Fruit fly (Drosophila melanogaster) whole organism, embryonic: ENCODE measurements around the gene scramb2.

ENCODE experiments used
- C15 ChIP-seq: fragments of 200-800 bp; sonication (Bioruptor generic); IDR thresholded peaks from 3 replicates; pipeline ENCODE4 v1.3.6; 2022; ENCODE audit warnings: missing biosample characterization, missing genetic modification characterization
- CG11398 ChIP-seq: fragments of 200-800 bp; sonication (Bioruptor generic); optimal IDR thresholded peaks from 2 replicates; lab custom pipeline; 2016; ENCODE audit warnings: missing biosample characterization, missing genetic modification characterization
- CG11504 ChIP-seq: fragments of 200-800 bp; sonication (Bioruptor generic); optimal IDR thresholded peaks from 3 replicates; lab custom pipeline; 2019; ENCODE audit warnings: missing biosample characterization, mild to moderate bottlenecking, missing genetic modification characterization, moderate library complexity
- CG12219 ChIP-seq: fragments of 200-800 bp; sonication (Bioruptor generic); optimal IDR thresholded peaks from 3 replicates; lab custom pipeline; 2018; ENCODE audit warnings: missing biosample characterization, mild to moderate bottlenecking, missing genetic modification characterization
- CG13287 ChIP-seq: fragments of 200-800 bp; sonication (Bioruptor generic); IDR thresholded peaks from 2 replicates; pipeline ENCODE4 v1.3.6; 2022; ENCODE audit warnings: missing biosample characterization, missing genetic modification characterization; ENCODE audit not compliant: partially characterized antibody
- CG13894 ChIP-seq: fragments of 200-800 bp; sonication (Bioruptor generic); optimal IDR thresholded peaks from 3 replicates; lab custom pipeline; 2018; ENCODE audit warnings: missing biosample characterization, mild to moderate bottlenecking, missing genetic modification characterization, moderate library complexity
- CG1602 ChIP-seq: fragments of 200-800 bp; sonication (Bioruptor generic); optimal IDR thresholded peaks from 3 replicates; lab custom pipeline; 2016; ENCODE audit warnings: missing biosample characterization, missing genetic modification characterization
- CG16813 ChIP-seq: fragments of 200-800 bp; sonication (Bioruptor generic); IDR thresholded peaks from 3 replicates; pipeline ENCODE4 v1.3.6; 2022; ENCODE audit warnings: missing biosample characterization, missing genetic modification characterization; ENCODE audit not compliant: partially characterized antibody
- CG18764 ChIP-seq: fragments of 200-800 bp; sonication (Bioruptor generic); optimal IDR thresholded peaks from 3 replicates; lab custom pipeline; 2016; ENCODE audit warnings: missing biosample characterization, missing genetic modification characterization
- CG2116 ChIP-seq: fragments of 200-800 bp; sonication (Bioruptor generic); optimal IDR thresholded peaks from 3 replicates; lab custom pipeline; 2018; ENCODE audit warnings: missing biosample characterization, mild to moderate bottlenecking, missing genetic modification characterization
- CG2889 ChIP-seq: fragments of 200-800 bp; sonication (Bioruptor generic); IDR thresholded peaks from 3 replicates; pipeline ENCODE4 v1.3.6; 2022; ENCODE audit warnings: missing biosample characterization, missing genetic modification characterization
- CG3065 ChIP-seq: fragments of 200-800 bp; sonication (Bioruptor generic); optimal IDR thresholded peaks from 2 replicates; lab custom pipeline; 2016; ENCODE audit warnings: missing biosample characterization, missing genetic modification characterization
- CG33213 ChIP-seq: fragments of 200-800 bp; sonication (Bioruptor generic); optimal IDR thresholded peaks from 3 replicates; lab custom pipeline; 2016; ENCODE audit warnings: missing biosample characterization, missing genetic modification characterization
- CG3407 ChIP-seq: fragments of 200-800 bp; sonication (Bioruptor generic); optimal IDR thresholded peaks from 2 replicates; lab custom pipeline; 2018; ENCODE audit warnings: missing biosample characterization, mild to moderate bottlenecking, missing genetic modification characterization
- CG4617 ChIP-seq: fragments of 200-800 bp; sonication (Bioruptor generic); optimal IDR thresholded peaks from 3 replicates; lab custom pipeline; 2016; ENCODE audit warnings: missing biosample characterization, missing genetic modification characterization, borderline replicate concordance
- CG6175 ChIP-seq: fragments of 200-800 bp; sonication (Bioruptor generic); IDR thresholded peaks from 3 replicates; pipeline ENCODE4 v1.3.6; 2022; ENCODE audit warnings: missing biosample characterization, missing genetic modification characterization
- CG6654 ChIP-seq: fragments of 200-800 bp; sonication (Bioruptor generic); optimal IDR thresholded peaks from 2 replicates; lab custom pipeline; 2017; ENCODE audit warnings: missing biosample characterization, mild to moderate bottlenecking, missing genetic modification characterization
- CG7745 ChIP-seq: fragments of 200-800 bp; sonication (Bioruptor generic); optimal IDR thresholded peaks from 2 replicates; lab custom pipeline; 2018; ENCODE audit warnings: missing biosample characterization, mild to moderate bottlenecking, missing genetic modification characterization, moderate library complexity
- CG8765 ChIP-seq: fragments of 200-800 bp; sonication (Bioruptor generic); IDR thresholded peaks from 2 replicates; pipeline ENCODE4 v1.3.6; 2022; ENCODE audit warnings: missing biosample characterization, missing genetic modification characterization
- CG9215 ChIP-seq: fragments of 200-800 bp; sonication (Bioruptor generic); IDR thresholded peaks from 2 replicates; pipeline ENCODE4 v1.3.6; 2022; ENCODE audit warnings: missing biosample characterization, missing genetic modification characterization
- CG9437 ChIP-seq: fragments of 200-800 bp; sonication (Bioruptor generic); optimal IDR thresholded peaks from 2 replicates; lab custom pipeline; 2018; ENCODE audit warnings: missing biosample characterization, mild to moderate bottlenecking, missing genetic modification characterization
- CG9797 ChIP-seq: fragments of 200-800 bp; sonication (Bioruptor generic); optimal IDR thresholded peaks from 3 replicates; lab custom pipeline; 2018; ENCODE audit warnings: missing biosample characterization, mild to moderate bottlenecking, missing genetic modification characterization
- D ChIP-seq, 2 experiments: fragments of 200-800 bp in 1 of 2; fragments of >200 bp in 1 of 2; sonication (Bioruptor generic) in 1 of 2; optimal IDR thresholded peaks; 2 replicates in 1 of 2; 3 replicates in 1 of 2; lab custom pipeline; 2017; ENCODE audit warnings: mild to moderate bottlenecking in 1 of 2, missing biosample characterization in 1 of 2, missing genetic modification characterization in 1 of 2, missing genetic modification reagents in 1 of 2
- Dad ChIP-seq: fragments of 200-800 bp; sonication (Bioruptor generic); optimal IDR thresholded peaks from 3 replicates; lab custom pipeline; 2016; ENCODE audit warnings: missing biosample characterization, missing genetic modification characterization
- Dref ChIP-seq: fragments of 200-800 bp; sonication (Bioruptor generic); IDR thresholded peaks from 2 replicates; pipeline ENCODE4 v1.3.6; 2022; ENCODE audit warnings: missing biosample characterization, missing genetic modification characterization
- Hand ChIP-seq: fragments of 200-800 bp; sonication (Bioruptor generic); optimal IDR thresholded peaks from 2 replicates; lab custom pipeline; 2017; ENCODE audit warnings: mild to moderate bottlenecking, missing biosample characterization, missing genetic modification reagents, missing genetic modification characterization
- Hey ChIP-seq: fragments of 200-800 bp; sonication (Bioruptor generic); optimal IDR thresholded peaks from 3 replicates; lab custom pipeline; 2018; ENCODE audit warnings: missing biosample characterization, mild to moderate bottlenecking, missing genetic modification characterization
- Hmx ChIP-seq: fragments of 200-800 bp; sonication (Bioruptor generic); optimal IDR thresholded peaks from 2 replicates; lab custom pipeline; 2016; ENCODE audit warnings: missing biosample characterization, missing genetic modification characterization
- Med ChIP-seq: fragments of 200-800 bp; sonication (Bioruptor generic); peaks from one replicate; lab custom pipeline; 2016; ENCODE audit warnings: missing biosample characterization, missing genetic modification characterization, mild to moderate bottlenecking, inconsistent platforms, moderate library complexity
- Opbp ChIP-seq: fragments of 200-800 bp; sonication (Bioruptor generic); IDR thresholded peaks from 3 replicates; pipeline ENCODE4 v1.3.6; 2022; ENCODE audit warnings: missing biosample characterization, missing genetic modification characterization; ENCODE audit not compliant: partially characterized antibody
- Rfx ChIP-seq: fragments of 200-800 bp; sonication (Bioruptor generic); IDR thresholded peaks from 2 replicates; pipeline ENCODE4 v1.3.6; 2022; ENCODE audit warnings: missing biosample characterization, missing genetic modification characterization
- Sin3A ChIP-seq: fragments of >200 bp; optimal IDR thresholded peaks from 2 replicates; lab custom pipeline; 2018
- Sry-β ChIP-seq: fragments of 200-800 bp; sonication (Bioruptor generic); optimal IDR thresholded peaks from 2 replicates; lab custom pipeline; 2018; ENCODE audit warnings: missing biosample characterization, mild to moderate bottlenecking, missing genetic modification characterization, moderate library complexity
- abd-A ChIP-seq: fragments of 200-800 bp; sonication (Bioruptor generic); optimal IDR thresholded peaks from 3 replicates; lab custom pipeline; 2019; ENCODE audit warnings: missing biosample characterization, mild to moderate bottlenecking, missing genetic modification characterization, moderate library complexity
- aop ChIP-seq: fragments of 200-800 bp; sonication (Bioruptor generic); IDR thresholded peaks from 2 replicates; pipeline ENCODE4 v1.3.6; 2022; ENCODE audit warnings: missing biosample characterization, missing genetic modification characterization
- ase ChIP-seq: fragments of 200-800 bp; sonication (Bioruptor generic); IDR thresholded peaks from 3 replicates; pipeline ENCODE4 v1.3.6; 2022; ENCODE audit warnings: missing biosample characterization, missing genetic modification characterization
- btn ChIP-seq: fragments of 200-800 bp; sonication (Bioruptor generic); optimal IDR thresholded peaks from 2 replicates; lab custom pipeline; 2016; ENCODE audit warnings: missing biosample characterization, missing genetic modification characterization
- croc ChIP-seq: fragments of 200-800 bp; sonication (Bioruptor generic); conservative IDR thresholded peaks from 3 replicates; pipeline ENCODE4 v1.3.6; 2022; ENCODE audit warnings: missing biosample characterization, missing genetic modification characterization
- cwo ChIP-seq: fragments of 200-800 bp; sonication (Bioruptor generic); optimal IDR thresholded peaks from 3 replicates; lab custom pipeline; 2017; ENCODE audit warnings: missing biosample characterization, missing genetic modification characterization, mild to moderate bottlenecking, moderate library complexity, missing genetic modification reagents
- dan ChIP-seq: fragments of 200-800 bp; sonication (Bioruptor generic); IDR thresholded peaks from 2 replicates; pipeline ENCODE4 v1.3.6; 2022; ENCODE audit warnings: missing biosample characterization, missing genetic modification characterization
- fd102C ChIP-seq: fragments of 200-800 bp; sonication (Bioruptor generic); optimal IDR thresholded peaks from 2 replicates; lab custom pipeline; 2018; ENCODE audit warnings: missing biosample characterization, mild to moderate bottlenecking, missing genetic modification characterization, moderate library complexity
- gem ChIP-seq: fragments of 200-800 bp; sonication (Bioruptor generic); optimal IDR thresholded peaks from 2 replicates; lab custom pipeline; 2019; ENCODE audit warnings: missing biosample characterization, mild to moderate bottlenecking, missing genetic modification characterization, moderate library complexity
- mam ChIP-seq: fragments of 200-800 bp; sonication (Bioruptor generic); optimal IDR thresholded peaks from 3 replicates; lab custom pipeline; 2016; ENCODE audit warnings: missing biosample characterization, missing genetic modification characterization
- otp ChIP-seq: fragments of 200-800 bp; sonication (Bioruptor generic); IDR thresholded peaks from 3 replicates; pipeline ENCODE4, ENCODE4 v1.3.6; 2022; ENCODE audit warnings: missing biosample characterization, missing genetic modification characterization
- p53 ChIP-seq: fragments of 200-800 bp; sonication (Bioruptor generic); optimal IDR thresholded peaks from 2 replicates; lab custom pipeline; 2016; ENCODE audit warnings: missing biosample characterization, missing genetic modification characterization
- rib ChIP-seq: fragments of 200-800 bp; sonication (Bioruptor generic); IDR thresholded peaks from 2 replicates; pipeline ENCODE4 v1.3.6; 2022; ENCODE audit warnings: missing biosample characterization, missing genetic modification characterization
- sens ChIP-seq: fragments of 200-800 bp; sonication (Bioruptor generic); peaks from one replicate; lab custom pipeline; 2016; ENCODE audit warnings: missing biosample characterization, missing genetic modification characterization

The scramb2 gene

DNA sequence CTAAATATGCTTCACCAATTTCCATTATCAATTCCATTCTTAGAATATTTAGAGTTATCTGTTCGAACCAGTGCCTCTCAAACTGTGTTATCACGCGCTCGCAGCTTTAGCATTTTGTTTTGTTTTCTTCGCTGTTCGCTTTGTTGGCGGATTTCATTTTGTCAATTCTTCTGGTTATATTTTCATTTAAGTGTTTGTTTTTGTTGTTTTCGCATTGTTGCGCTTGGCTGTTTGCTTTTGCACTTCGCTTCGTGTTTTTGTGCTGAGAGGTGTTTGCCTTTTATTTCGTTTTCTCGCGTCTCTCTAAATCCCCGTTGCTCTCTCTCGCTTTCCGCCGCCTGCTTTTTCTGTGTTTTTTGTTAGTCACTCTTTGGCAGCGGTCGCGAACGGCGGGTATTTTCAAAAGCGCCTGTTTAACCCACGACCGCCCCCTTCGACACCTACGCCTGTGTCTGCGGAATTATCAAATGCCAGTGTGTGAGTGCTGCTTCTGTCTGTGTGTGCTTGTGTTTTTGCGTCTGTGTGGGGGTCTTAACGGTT is 31.0 kb upstream of the scramb2 start (continued):
- TF ChIP-seq CG7745 (tag; lab: Kevin White, UChicago), result no peak
- TF ChIP-seq, all 482 proteins: peak for 204

DNA sequence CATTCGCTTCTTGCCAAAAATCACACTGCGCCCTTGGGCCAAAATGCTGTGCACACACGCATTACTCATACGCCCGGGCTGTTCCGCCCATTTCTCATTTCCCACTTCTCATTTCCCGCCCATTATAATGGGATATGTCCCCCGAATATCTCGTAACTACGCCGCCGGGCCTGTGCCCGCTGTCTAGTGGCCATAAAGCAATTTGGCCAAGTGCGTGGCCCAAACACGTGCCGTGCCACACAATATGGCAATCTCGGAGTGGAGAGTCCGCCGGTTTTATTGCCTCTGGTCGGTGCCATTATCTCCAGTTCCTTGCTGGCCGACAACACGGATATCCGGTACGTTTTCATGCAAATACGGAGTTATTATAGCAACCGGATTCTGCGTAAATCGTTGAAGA is 30.3 kb upstream of the scramb2 start:
- no peak for TF ChIP-seq CG2116 (GFP tag; lab: Kevin White, UChicago)
- TF ChIP-seq Med (GFP tag; lab: Kevin White, UChicago), result peak; percentile 64
- TF ChIP-seq Sry-β (GFP tag; lab: Kevin White, UChicago), result no peak
- TF ChIP-seq sens (GFP tag; lab: Kevin White, UChicago), result peak; percentile 46
- no peak for TF ChIP-seq C15
- TF ChIP-seq Hmx (GFP tag; lab: Kevin White, UChicago), result no peak
- TF ChIP-seq CG9797 (GFP tag; lab: Kevin White, UChicago), result no peak
- no peak for TF ChIP-seq CG1602 (GFP tag; lab: Kevin White, UChicago)
- 0 out of 3 replicates have a peak, but pooled peaks have one; percentile 30 for TF ChIP-seq CG16813 (GFP tag; lab: Robert Waterston, UW)
- no peak for TF ChIP-seq aop (GFP tag; lab: Robert Waterston, UW)
- TF ChIP-seq Dad (GFP tag; lab: Kevin White, UChicago), result no peak
- TF ChIP-seq CG9215 (GFP tag; lab: Robert Waterston, UW), result peak; percentile 9; the same call in 1 of the 2 replicates
- no peak for TF ChIP-seq Rfx (GFP tag; lab: Robert Waterston, UW)
- TF ChIP-seq CG8765 (GFP tag; lab: Robert Waterston, UW), result no peak
- TF ChIP-seq rib (GFP tag; lab: Robert Waterston, UW), result 0 out of 2 replicates have a peak, but pooled peaks have one; percentile 24
- TF ChIP-seq CG11398 (GFP tag; lab: Kevin White, UChicago), result no peak
- TF ChIP-seq CG13287 (GFP tag; lab: Robert Waterston, UW), result no peak
- no peak for TF ChIP-seq CG12219 (GFP tag; lab: Kevin White, UChicago)
- TF ChIP-seq CG3407, result no peak
- peak; percentile 47 for TF ChIP-seq abd-A (tag; lab: Kevin White, UChicago)
- TF ChIP-seq croc (GFP tag; lab: Robert Waterston, UW), result no peak
- TF ChIP-seq cwo (GFP tag; lab: Kevin White, UChicago), result peak; percentile 57
- TF ChIP-seq CG9437 (GFP tag; lab: Kevin White, UChicago), result no peak
- TF ChIP-seq CG33213 (GFP tag; lab: Kevin White, UChicago), result no peak
- no peak for TF ChIP-seq btn (GFP tag; lab: Kevin White, UChicago)
- no peak for TF ChIP-seq Dref (GFP tag; lab: Robert Waterston, UW)
- no peak for TF ChIP-seq Hand (GFP tag; lab: Kevin White, UChicago)
- no peak for TF ChIP-seq CG3065 (GFP tag; lab: Kevin White, UChicago)
- TF ChIP-seq CG13894, result peak; percentile 34
- TF ChIP-seq gem, result no peak
- no peak for TF ChIP-seq CG4617 (GFP tag; lab: Kevin White, UChicago)
- no peak for TF ChIP-seq dan (GFP tag; lab: Robert Waterston, UW)
- TF ChIP-seq p53 (GFP tag; lab: Kevin White, UChicago), result no peak
- TF ChIP-seq Opbp (GFP tag; lab: Robert Waterston, UW), result no peak
- peak; percentile 54 for TF ChIP-seq Hey
- no peak for TF ChIP-seq Sin3A (lab: Kevin White, UChicago)
- no peak for TF ChIP-seq D (optimal IDR thresholded peaks at IDR 0.05; lab: Kevin White, UChicago)
- TF ChIP-seq D (GFP tag; optimal IDR thresholded peaks at IDR 0.05; lab: Kevin White, UChicago), result no peak
- TF ChIP-seq otp (GFP tag; lab: Robert Waterston, UW), result no peak
- TF ChIP-seq fd102C (GFP tag; lab: Kevin White, UChicago), result no peak
- TF ChIP-seq mam (GFP tag; lab: Kevin White, UChicago), result no peak
- no peak for TF ChIP-seq CG18764 (GFP tag; lab: Kevin White, UChicago)
- TF ChIP-seq ase (GFP tag; lab: Robert Waterston, UW), result 0 out of 3 replicates have a peak, but pooled peaks have one; percentile 27
- TF ChIP-seq CG6175, result peak; percentile 16; the same call in 1 of the 3 replicates
- TF ChIP-seq CG6654, result no peak
- no peak for TF ChIP-seq CG11504 (tag; lab: Kevin White, UChicago)
- no peak for TF ChIP-seq CG2889
